Fruit fly (Drosophila melanogaster) whole organism, prepupa: ENCODE results near the gene Atac1.

Experiments used
- CG32006 ChIP-seq: fragments of 200-800 bp; sonication (Bioruptor generic); optimal IDR thresholded peaks from 3 replicates; lab custom pipeline; 2017; ENCODE audit warnings: missing biosample characterization, mild to moderate bottlenecking, missing genetic modification characterization
- CG6163 ChIP-seq: fragments of 200-800 bp; sonication (Bioruptor generic); IDR thresholded peaks from 3 replicates; pipeline ENCODE4 v1.3.6; 2022; ENCODE audit warnings: missing biosample characterization, missing genetic modification characterization
- CG8632 ChIP-seq: fragments of 200-800 bp; sonication (Bioruptor generic); optimal IDR thresholded peaks from 3 replicates; lab custom pipeline; 2016; ENCODE audit warnings: missing biosample characterization, missing genetic modification characterization
- Eip75B ChIP-seq: fragments of 200-800 bp; sonication (Bioruptor generic); optimal IDR thresholded peaks from 3 replicates; lab custom pipeline; 2016; ENCODE audit warnings: missing biosample characterization, missing genetic modification characterization
- Eip78C ChIP-seq: fragments of 200-800 bp; sonication (Bioruptor generic); peaks from one replicate; lab custom pipeline; 2016; ENCODE audit warnings: missing biosample characterization, missing genetic modification characterization

DNA sequence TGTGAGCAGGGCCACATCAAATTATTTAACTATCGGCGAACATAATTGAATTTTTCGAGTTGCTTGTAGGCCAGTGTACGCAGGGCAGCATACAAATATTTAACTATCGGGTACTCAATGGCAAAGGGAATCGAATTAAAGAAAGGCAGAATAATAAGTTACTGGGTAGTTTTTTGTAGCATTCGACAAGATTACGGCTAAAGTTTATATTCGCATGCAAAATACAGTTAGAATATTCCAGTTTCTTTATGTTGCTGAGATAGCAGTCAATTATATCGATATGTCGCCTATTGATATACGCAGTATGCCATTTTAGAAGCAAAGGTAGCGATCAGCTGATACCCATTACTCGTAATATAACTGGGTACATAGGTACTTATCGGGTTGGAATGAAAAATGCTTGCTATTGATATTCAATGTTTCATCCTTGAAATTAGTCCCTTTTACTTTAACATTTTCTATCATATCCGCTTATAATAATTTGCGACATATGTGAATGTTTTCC, 7.9 kb upstream of the Atac1 start:
- TF ChIP-seq CG6163 (GFP tag; lab: Robert Waterston, UW), result peak; percentile 51; the same call in 2 of the 3 replicates
- TF ChIP-seq CG8632 (GFP tag; lab: Kevin White, UChicago), result peak; percentile 35
- TF ChIP-seq Eip75B (GFP tag; lab: Kevin White, UChicago), result peak; percentile 37
- TF ChIP-seq CG32006, result peak; percentile 21
- peak; percentile 86 for TF ChIP-seq Eip78C (GFP tag; lab: Kevin White, UChicago)
